Worm (Caenorhabditis elegans): ENCODE data around the gene chil-15.
A peak's percentile ranks its signal among the peaks of the same experiment; 100 is the strongest.

Gene chil-15

DNA sequence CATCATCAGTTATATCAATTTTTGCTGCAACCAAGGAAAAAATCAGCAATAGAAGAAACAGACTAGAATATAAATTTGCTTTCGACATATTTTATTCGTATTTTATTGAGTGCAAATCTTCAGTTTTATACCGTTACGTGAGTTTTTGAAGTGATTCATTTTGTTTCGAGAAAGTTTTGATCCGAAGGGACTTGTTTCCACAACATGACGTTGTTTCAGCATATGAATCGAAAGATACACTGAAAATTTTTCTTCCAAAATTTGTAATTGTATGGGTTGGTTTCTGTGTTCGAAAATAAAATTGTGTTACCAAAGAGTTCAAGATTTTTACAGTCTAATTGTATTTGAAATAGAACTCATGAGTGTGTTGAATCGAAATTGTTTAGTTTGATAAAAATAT is 36.6 kb upstream of the chil-15 start, which contains the start of gene T19H5.7:
Gene T19H5.7 (minus strand): TSS at position 101 of the 400 bp plus-strand sequence.
- TF ChIP-seq lin-13 (GFP tag; optimal IDR thresholded peaks at IDR 0.05): no peak
- TF ChIP-seq elt-2 (tag; optimal IDR thresholded peaks at IDR 0.05): no peak
- no peak for TF ChIP-seq nhr-85 (tag)
- TF ChIP-seq egl-27 (tag; optimal IDR thresholded peaks at IDR 0.05): no peak
- TF ChIP-seq fkh-4 (tag; optimal IDR thresholded peaks at IDR 0.05; ENCODE audit: borderline replicate concordance): no peak
- no peak for TF ChIP-seq tbx-2 (tag; optimal IDR thresholded peaks at IDR 0.05)
- no peak for TF ChIP-seq ceh-63 (GFP tag; optimal IDR thresholded peaks at IDR 0.05)
- TF ChIP-seq isw-1 (GFP tag; IDR thresholded peaks at IDR 0.05): no peak
- TF ChIP-seq lsy-2 (tag; optimal IDR thresholded peaks at IDR 0.05): no peak

DNA sequence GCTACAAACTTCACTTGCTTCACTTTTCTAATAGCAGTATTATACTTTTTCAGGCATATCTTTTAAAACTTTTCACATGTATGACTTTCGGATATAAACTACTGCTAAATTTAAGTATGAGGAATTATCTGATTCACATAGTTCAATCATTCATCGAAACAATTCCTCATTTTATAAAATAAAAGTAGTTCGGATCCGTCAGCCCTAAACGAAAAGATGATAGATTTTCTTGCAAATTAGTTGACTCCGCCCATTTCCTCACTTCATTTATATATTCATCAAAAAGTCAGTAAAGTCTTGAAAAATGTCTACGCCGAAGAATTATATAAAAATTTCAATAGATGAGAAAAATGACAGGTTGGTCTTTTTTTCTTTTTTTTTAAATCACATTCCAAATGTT is 34.1 kb upstream of the chil-15 start, which contains the start of gene chil-27:
Gene chil-27 (plus strand): TSS at position 301 of the 400 bp plus-strand sequence.
- no peak for TF ChIP-seq fkh-10 (GFP tag; optimal IDR thresholded peaks at IDR 0.05)
- no peak for TF ChIP-seq nhr-20 (tag; optimal IDR thresholded peaks at IDR 0.05)
- TF ChIP-seq sox-4 (tag; optimal IDR thresholded peaks at IDR 0.05): no peak
- no peak for TF ChIP-seq nhr-71 (tag; optimal IDR thresholded peaks at IDR 0.05)
- TF ChIP-seq pax-3 (tag; optimal IDR thresholded peaks at IDR 0.05): no peak
- no peak for TF ChIP-seq nhr-28 (tag; optimal IDR thresholded peaks at IDR 0.05)
- TF ChIP-seq tbx-2 (tag; optimal IDR thresholded peaks at IDR 0.05): no peak
- no peak for TF ChIP-seq ces-1 (GFP tag; optimal IDR thresholded peaks at IDR 0.05)
- no peak for TF ChIP-seq ceh-8 (GFP tag; optimal IDR thresholded peaks at IDR 0.05)
- no peak for TF ChIP-seq ztf-11 (tag; optimal IDR thresholded peaks at IDR 0.05)
- no peak for TF ChIP-seq aly-2 (tag; optimal IDR thresholded peaks at IDR 0.05)
- TF ChIP-seq nhr-76 (tag; optimal IDR thresholded peaks at IDR 0.05): no peak
- TF ChIP-seq snu-23 (GFP tag; optimal IDR thresholded peaks at IDR 0.05): no peak
- no peak for TF ChIP-seq ets-5 (GFP tag; IDR thresholded peaks at IDR 0.05)
- TF ChIP-seq tlp-1 (tag; optimal IDR thresholded peaks at IDR 0.05): no peak
- no peak for TF ChIP-seq mdl-1 (tag; optimal IDR thresholded peaks at IDR 0.05)
- TF ChIP-seq blmp-1 (tag; optimal IDR thresholded peaks at IDR 0.05): no peak
- TF ChIP-seq mep-1 (tag; optimal IDR thresholded peaks at IDR 0.05): no peak
- TF ChIP-seq fos-1 (tag; optimal IDR thresholded peaks at IDR 0.05): no peak

DNA sequence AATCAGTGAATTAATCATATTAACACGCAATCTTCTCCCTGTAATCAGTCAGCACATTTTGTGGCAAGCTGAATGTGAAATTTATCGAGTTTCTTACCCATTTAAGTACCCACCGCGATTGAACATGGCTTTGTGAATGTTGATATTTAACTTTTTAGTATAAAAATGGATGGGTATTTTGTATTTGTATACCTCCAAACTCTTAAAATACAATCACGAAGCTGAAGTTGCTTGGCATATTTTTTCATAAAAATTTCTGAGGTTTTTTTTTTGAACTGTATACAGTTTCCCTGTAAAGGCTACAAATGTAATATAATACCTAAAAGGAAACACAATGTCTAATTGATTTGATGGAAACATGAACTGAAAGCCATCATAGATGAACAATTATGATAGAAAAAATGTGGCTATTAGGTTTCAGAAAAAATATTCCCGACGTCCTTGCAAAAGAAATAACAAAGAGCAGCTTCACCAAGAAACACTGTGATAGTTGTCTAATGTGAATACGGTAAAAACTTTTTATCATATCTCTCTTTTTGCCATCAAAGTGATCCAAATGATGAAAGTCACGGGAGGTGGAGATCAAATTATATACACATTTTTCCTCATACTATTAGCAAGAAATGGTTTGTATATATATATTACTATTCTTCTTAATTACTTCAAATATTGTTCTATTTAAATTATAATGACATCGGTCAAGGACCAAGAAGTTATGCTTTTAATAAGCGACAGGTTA is 31.1 kb upstream of the chil-15 start, which contains the start of the genes chil-25 and chil-26:
Gene chil-25 (minus strand): TSS at position 101 of the 739 bp plus-strand sequence.
Gene chil-26 (plus strand): TSS at position 689 of the 739 bp plus-strand sequence.
- TF ChIP-seq C34B4.2 (tag; optimal IDR thresholded peaks at IDR 0.05): no peak

DNA sequence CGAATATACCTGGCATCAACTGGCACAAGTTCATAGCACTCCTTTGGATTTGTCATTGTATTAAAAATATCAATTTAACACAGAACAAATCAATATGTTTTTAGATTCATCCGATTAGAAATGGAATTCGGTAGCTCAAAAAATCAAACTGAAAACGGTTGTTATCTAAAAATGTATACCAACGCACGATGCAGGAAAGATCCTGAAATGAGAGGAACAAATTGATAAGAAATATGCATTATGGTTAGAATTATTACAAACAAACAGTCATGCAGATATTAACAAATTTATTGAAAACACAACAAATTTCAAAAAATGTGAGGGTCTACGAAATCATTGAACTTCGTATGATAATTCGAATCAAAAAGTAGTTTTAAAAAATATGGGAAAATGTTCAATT is 26.6 kb upstream of the chil-15 start, which contains the start of gene T19H5.6:
Gene T19H5.6 (minus strand): TSS at position 195 of the 400 bp plus-strand sequence.
- TF ChIP-seq ceh-63 (GFP tag; optimal IDR thresholded peaks at IDR 0.05) (no peak), elt-2 (tag; optimal IDR thresholded peaks at IDR 0.05) (peak; percentile 48), irx-1 (tag; optimal IDR thresholded peaks at IDR 0.05) (no peak), mep-1 (tag; optimal IDR thresholded peaks at IDR 0.05) (no peak), C04F5.9 (tag; optimal IDR thresholded peaks at IDR 0.05) (no peak)

DNA sequence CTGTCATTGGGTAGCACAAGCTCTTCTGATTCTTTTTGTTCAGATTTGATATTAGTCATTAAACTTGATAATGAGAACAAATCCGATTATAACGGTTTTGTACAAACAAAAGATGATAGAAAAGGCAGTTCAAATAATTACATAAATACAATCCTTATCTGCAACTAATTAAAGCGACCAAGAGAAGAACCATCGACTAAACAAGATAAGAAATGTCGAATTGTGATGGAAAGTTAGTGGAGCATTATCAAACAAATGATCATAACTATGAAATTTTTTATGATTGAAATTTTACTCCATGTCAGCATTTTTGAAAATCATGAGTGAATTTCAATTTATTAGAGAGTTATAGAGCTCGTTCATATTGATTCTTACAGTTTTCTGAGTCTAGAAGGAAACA is 25.0 kb upstream of the chil-15 start, which contains the start of gene chil-23:
Gene chil-23 (minus strand): TSS at position 198 of the 400 bp plus-strand sequence.
- TF ChIP-seq nhr-20 (tag; optimal IDR thresholded peaks at IDR 0.05): peak; percentile 17
- TF ChIP-seq zag-1 (tag; optimal IDR thresholded peaks at IDR 0.05): no peak
- TF ChIP-seq lin-35 (GFP tag; optimal IDR thresholded peaks at IDR 0.05): no peak
- peak; percentile 95 for TF ChIP-seq elt-2 (tag; optimal IDR thresholded peaks at IDR 0.05)
- no peak for TF ChIP-seq nhr-47 (tag; optimal IDR thresholded peaks at IDR 0.05)
- TF ChIP-seq mef-2 (tag; optimal IDR thresholded peaks at IDR 0.05): no peak
